Fruit fly (Drosophila melanogaster) whole organism, adult: ENCODE data around the gene Gr92a.

Experiments used
- CG11617 ChIP-seq: fragments of 200-800 bp; sonication (Bioruptor generic); optimal IDR thresholded peaks from 2 replicates; lab custom pipeline; 2017; ENCODE audit warnings: mild to moderate bottlenecking, missing biosample characterization, missing genetic modification reagents, missing genetic modification characterization
- CG12768 ChIP-seq: fragments of 200-800 bp; sonication (Bioruptor generic); optimal IDR thresholded peaks from 2 replicates; lab custom pipeline; 2017; ENCODE audit warnings: missing biosample characterization, missing genetic modification characterization, mild to moderate bottlenecking, moderate library complexity, missing genetic modification reagents
- CG1620 ChIP-seq: fragments of 200-800 bp; sonication (Bioruptor generic); optimal IDR thresholded peaks from 2 replicates; lab custom pipeline; 2016; ENCODE audit warnings: missing biosample characterization, missing genetic modification characterization
- CG33017 ChIP-seq: fragments of 200-800 bp; sonication (Bioruptor generic); optimal IDR thresholded peaks from 2 replicates; lab custom pipeline; 2018; ENCODE audit warnings: missing biosample characterization, mild to moderate bottlenecking, missing genetic modification characterization, moderate library complexity
- CG7045 ChIP-seq: fragments of 200-800 bp; sonication (Bioruptor generic); optimal IDR thresholded peaks from 2 replicates; lab custom pipeline; 2017; ENCODE audit warnings: missing biosample characterization, mild to moderate bottlenecking, missing genetic modification characterization
- Clk ChIP-seq: fragments of 200-800 bp; sonication (Bioruptor generic); optimal IDR thresholded peaks from 2 replicates; lab custom pipeline; 2017; ENCODE audit warnings: missing biosample characterization, missing genetic modification characterization
- Hr96 ChIP-seq: fragments of 200-800 bp; sonication (Bioruptor generic); optimal IDR thresholded peaks from 2 replicates; lab custom pipeline; 2016; ENCODE audit warnings: missing biosample characterization, missing genetic modification characterization
- Mnt ChIP-seq: fragments of 200-800 bp; sonication (Bioruptor generic); optimal IDR thresholded peaks from 2 replicates; lab custom pipeline; 2016; ENCODE audit warnings: missing biosample characterization, mild to moderate bottlenecking, missing genetic modification characterization
- bab1 ChIP-seq: fragments of 200-800 bp; sonication (Bioruptor generic); optimal IDR thresholded peaks from 3 replicates; lab custom pipeline; 2019; ENCODE audit warnings: missing biosample characterization, mild to moderate bottlenecking, missing genetic modification characterization, moderate library complexity
- cic ChIP-seq: fragments of 200-800 bp; sonication (Bioruptor generic); optimal IDR thresholded peaks from 2 replicates; lab custom pipeline; 2017; ENCODE audit warnings: missing biosample characterization, mild to moderate bottlenecking, missing genetic modification characterization, moderate library complexity
- cnc ChIP-seq, 2 experiments: fragments of >200 bp; optimal IDR thresholded peaks; 2 replicates each; lab custom pipeline; 2017
- pad ChIP-seq: fragments of 200-800 bp; sonication (Bioruptor generic); optimal IDR thresholded peaks from 3 replicates; lab custom pipeline; 2017; ENCODE audit warnings: missing biosample characterization, missing genetic modification characterization, mild to moderate bottlenecking, moderate library complexity, missing genetic modification reagents
- toe ChIP-seq: fragments of 200-800 bp; sonication (Bioruptor generic); optimal IDR thresholded peaks from 2 replicates; lab custom pipeline; 2016; ENCODE audit warnings: missing biosample characterization, missing genetic modification characterization

dm6 chr3R:20082350-20082749 lies 38.5 kb upstream of the Gr92a start, which contains the start of gene Rh3:
- TF ChIP-seq cnc (optimal IDR thresholded peaks at IDR 0.05; lab: Kevin White, UChicago) (no peak), CG7045 (GFP tag; lab: Kevin White, UChicago) (no peak), Clk (GFP tag; lab: Kevin White, UChicago) (no peak), pad (GFP tag; lab: Kevin White, UChicago) (no peak), CG12768 (GFP tag; lab: Kevin White, UChicago) (no peak), Hr96 (GFP tag; lab: Kevin White, UChicago) (no peak), Mnt (no peak), cic (GFP tag; lab: Kevin White, UChicago) (no peak), CG1620 (GFP tag; lab: Kevin White, UChicago) (no peak), toe (no peak), bab1 (no peak), CG11617 (no peak), CG33017 (tag; lab: Kevin White, UChicago) (no peak)
